Worm (Caenorhabditis elegans) whole organism, L4 larva: Measurements from ENCODE around the gene F47B8.1.

ENCODE experiments used
- dpl-1 ChIP-seq: fragments of 150-350 bp; optimal IDR thresholded peaks from 2 replicates; lab custom pipeline; 2014; ENCODE audit warnings: missing biosample characterization, missing genetic modification reagents, missing genetic modification characterization
- skn-1 ChIP-seq: fragments of 150-350 bp; optimal IDR thresholded peaks from 2 replicates; lab custom pipeline; 2014; ENCODE audit warnings: missing biosample characterization, missing genetic modification characterization

ce11 chrV:14358577-14358976 is 44.4 kb upstream of the F47B8.1 start, which contains the start of gene Y49A3A.4:
- TF ChIP-seq skn-1 (tag; lab: Kevin White, UChicago) (no peak), dpl-1 (GFP tag; lab: Kevin White, UChicago) (no peak)
